Fruit fly (Drosophila melanogaster) whole organism, embryonic: Measurements from ENCODE around the gene CG13386.

Experiments
- CG10959 ChIP-seq: fragments of 200-800 bp; sonication (Bioruptor generic); IDR thresholded peaks from 2 replicates; pipeline ENCODE4 v1.3.6; 2022; ENCODE audit warnings: missing biosample characterization, missing genetic modification characterization
- CG11247 ChIP-seq: fragments of 200-800 bp; sonication (Bioruptor generic); IDR thresholded peaks from 2 replicates; pipeline ENCODE4 v1.3.6; 2022; ENCODE audit warnings: missing biosample characterization, missing genetic modification characterization
- CG12236 ChIP-seq: fragments of 200-800 bp; sonication (Bioruptor generic); optimal IDR thresholded peaks from 2 replicates; lab custom pipeline; 2016; ENCODE audit warnings: missing biosample characterization, missing genetic modification characterization
- CG15073 ChIP-seq: fragments of 200-800 bp; sonication (Bioruptor generic); optimal IDR thresholded peaks from 2 replicates; lab custom pipeline; 2016; ENCODE audit warnings: missing biosample characterization, missing genetic modification characterization
- CG1602 ChIP-seq: fragments of 200-800 bp; sonication (Bioruptor generic); optimal IDR thresholded peaks from 3 replicates; lab custom pipeline; 2016; ENCODE audit warnings: missing biosample characterization, missing genetic modification characterization
- CG17612 ChIP-seq: fragments of 200-800 bp; sonication (Bioruptor generic); IDR thresholded peaks from 2 replicates; pipeline ENCODE4 v1.3.6; 2022; ENCODE audit warnings: missing biosample characterization, missing genetic modification characterization
- CG18476 ChIP-seq: fragments of 200-800 bp; sonication (Bioruptor generic); optimal IDR thresholded peaks from 2 replicates; lab custom pipeline; 2016; ENCODE audit warnings: missing biosample characterization, mild to moderate bottlenecking, missing genetic modification characterization
- CG2202 ChIP-seq: fragments of 200-800 bp; sonication (Bioruptor generic); optimal IDR thresholded peaks from 2 replicates; lab custom pipeline; 2018; ENCODE audit warnings: missing biosample characterization, mild to moderate bottlenecking, missing genetic modification characterization
- CG3163 ChIP-seq: fragments of 200-800 bp; sonication (Bioruptor generic); optimal IDR thresholded peaks from 3 replicates; lab custom pipeline; 2016; ENCODE audit warnings: missing biosample characterization, missing genetic modification characterization
- CG32772 ChIP-seq: fragments of 200-800 bp; sonication (Bioruptor generic); IDR thresholded peaks from 2 replicates; pipeline ENCODE4 v1.3.6; 2022; ENCODE audit warnings: missing biosample characterization, missing genetic modification characterization
- CG3281 ChIP-seq: fragments of 200-800 bp; sonication (Bioruptor generic); optimal IDR thresholded peaks from 3 replicates; lab custom pipeline; 2017; ENCODE audit warnings: missing biosample characterization, mild to moderate bottlenecking, missing genetic modification characterization
- CG33213 ChIP-seq: fragments of 200-800 bp; sonication (Bioruptor generic); optimal IDR thresholded peaks from 3 replicates; lab custom pipeline; 2016; ENCODE audit warnings: missing biosample characterization, missing genetic modification characterization
- CG3838 ChIP-seq: fragments of 200-800 bp; sonication (Bioruptor generic); optimal IDR thresholded peaks from 3 replicates; lab custom pipeline; 2016; ENCODE audit warnings: missing biosample characterization, missing genetic modification characterization
- CG3847 ChIP-seq: fragments of 200-800 bp; sonication (Bioruptor generic); IDR thresholded peaks from 2 replicates; pipeline ENCODE4 v1.3.6; 2022; ENCODE audit warnings: missing biosample characterization, missing genetic modification characterization
- CG4328 ChIP-seq: fragments of 200-800 bp; sonication (Bioruptor generic); optimal IDR thresholded peaks from 3 replicates; lab custom pipeline; 2017; ENCODE audit warnings: missing biosample characterization, missing genetic modification reagents, missing genetic modification characterization
- CG6683 ChIP-seq: fragments of 200-800 bp; sonication (Bioruptor generic); optimal IDR thresholded peaks from 2 replicates; lab custom pipeline; 2017; ENCODE audit warnings: missing biosample characterization, mild to moderate bottlenecking, missing genetic modification characterization, missing genetic modification reagents
- CG6765 ChIP-seq: fragments of 200-800 bp; sonication (Bioruptor generic); optimal IDR thresholded peaks from 3 replicates; lab custom pipeline; 2017; ENCODE audit warnings: missing biosample characterization, mild to moderate bottlenecking, missing genetic modification characterization
- CG7839 ChIP-seq: fragments of 200-800 bp; sonication (Bioruptor generic); optimal IDR thresholded peaks from 3 replicates; lab custom pipeline; 2018; ENCODE audit warnings: missing biosample characterization, mild to moderate bottlenecking, missing genetic modification characterization, moderate library complexity
- CG8281 ChIP-seq: fragments of 200-800 bp; sonication (Bioruptor generic); optimal IDR thresholded peaks from 2 replicates; lab custom pipeline; 2018; ENCODE audit warnings: missing biosample characterization, mild to moderate bottlenecking, missing genetic modification characterization, moderate library complexity
- CG8765 ChIP-seq: fragments of 200-800 bp; sonication (Bioruptor generic); IDR thresholded peaks from 2 replicates; pipeline ENCODE4 v1.3.6; 2022; ENCODE audit warnings: missing biosample characterization, missing genetic modification characterization
- CG9932 ChIP-seq: fragments of 200-800 bp; sonication (Bioruptor generic); IDR thresholded peaks from 2 replicates; pipeline ENCODE4 v1.3.6; 2022; ENCODE audit warnings: missing biosample characterization, missing genetic modification characterization
- CrebB ChIP-seq: fragments of 200-800 bp; sonication (Bioruptor generic); optimal IDR thresholded peaks from 3 replicates; lab custom pipeline; 2018; ENCODE audit warnings: missing biosample characterization, mild to moderate bottlenecking, missing genetic modification characterization
- D19B ChIP-seq: fragments of 200-800 bp; sonication (Bioruptor generic); optimal IDR thresholded peaks from 2 replicates; lab custom pipeline; 2017; ENCODE audit warnings: missing biosample characterization, mild to moderate bottlenecking, missing genetic modification characterization
- Dad ChIP-seq: fragments of 200-800 bp; sonication (Bioruptor generic); optimal IDR thresholded peaks from 3 replicates; lab custom pipeline; 2016; ENCODE audit warnings: missing biosample characterization, missing genetic modification characterization
- Elba2 ChIP-seq: fragments of 200-800 bp; sonication (Bioruptor generic); optimal IDR thresholded peaks from 3 replicates; lab custom pipeline; 2016; ENCODE audit warnings: missing biosample characterization, missing genetic modification characterization
- HHEX ChIP-seq: fragments of 200-800 bp; sonication (Bioruptor generic); optimal IDR thresholded peaks from 3 replicates; lab custom pipeline; 2017; ENCODE audit warnings: missing biosample characterization, mild to moderate bottlenecking, missing genetic modification characterization, missing genetic modification reagents
- Jarid2 ChIP-seq: fragments of 200-800 bp; sonication (Bioruptor generic); optimal IDR thresholded peaks from 3 replicates; lab custom pipeline; 2017; ENCODE audit warnings: mild to moderate bottlenecking, missing biosample characterization, missing genetic modification reagents, missing genetic modification characterization
- Lim3 ChIP-seq: fragments of 200-800 bp; sonication (Bioruptor generic); IDR thresholded peaks from 2 replicates; pipeline ENCODE4 v1.3.6; 2022; ENCODE audit warnings: missing biosample characterization, missing genetic modification characterization
- MESR4 ChIP-seq: fragments of 200-800 bp; sonication (Bioruptor generic); optimal IDR thresholded peaks from 2 replicates; lab custom pipeline; 2018; ENCODE audit warnings: missing biosample characterization, mild to moderate bottlenecking, missing genetic modification characterization, moderate library complexity
- Max ChIP-seq: fragments of 200-800 bp; sonication (Bioruptor generic); optimal IDR thresholded peaks from 2 replicates; lab custom pipeline; 2016; ENCODE audit warnings: missing biosample characterization, mild to moderate bottlenecking, missing genetic modification characterization
- Myb ChIP-seq: fragments of 200-800 bp; sonication (Bioruptor generic); optimal IDR thresholded peaks from 2 replicates; lab custom pipeline; 2016; ENCODE audit warnings: missing biosample characterization, missing genetic modification characterization
- Ptx1 ChIP-seq: fragments of 200-800 bp; sonication (Bioruptor generic); IDR thresholded peaks from 2 replicates; pipeline ENCODE4 v1.3.6; 2022; ENCODE audit warnings: missing biosample characterization, missing genetic modification characterization
- Ravus ChIP-seq: fragments of 200-800 bp; sonication (Bioruptor generic); IDR thresholded peaks from 2 replicates; pipeline ENCODE4 v1.3.6; 2022; ENCODE audit warnings: missing biosample characterization, missing genetic modification characterization
- Side ChIP-seq: fragments of 200-800 bp; sonication (Bioruptor generic); optimal IDR thresholded peaks from 2 replicates; lab custom pipeline; 2016; ENCODE audit warnings: missing biosample characterization, missing genetic modification characterization
- Ssrp ChIP-seq: fragments of 200-800 bp; sonication (Bioruptor generic); optimal IDR thresholded peaks from 2 replicates; lab custom pipeline; 2018; ENCODE audit warnings: missing biosample characterization, mild to moderate bottlenecking, missing genetic modification characterization, moderate library complexity
- Xrp1 ChIP-seq: fragments of 200-800 bp; sonication (Bioruptor generic); IDR thresholded peaks from 2 replicates; pipeline ENCODE4 v1.3.6; 2022; ENCODE audit warnings: missing biosample characterization, missing genetic modification characterization
- aop ChIP-seq: fragments of 200-800 bp; sonication (Bioruptor generic); IDR thresholded peaks from 2 replicates; pipeline ENCODE4 v1.3.6; 2022; ENCODE audit warnings: missing biosample characterization, missing genetic modification characterization
- bsh ChIP-seq, 2 experiments: fragments of 200-800 bp; sonication (Bioruptor generic); optimal IDR thresholded peaks; 2 replicates each; lab custom pipeline; 2017 to 2018; ENCODE audit warnings: mild to moderate bottlenecking in 2 of 2, missing biosample characterization in 2 of 2, missing genetic modification characterization in 2 of 2, moderate library complexity in 1 of 2
- crp ChIP-seq, 2 experiments: fragments of 200-800 bp; sonication (Bioruptor generic); optimal IDR thresholded peaks; 2 replicates in 1 of 2; 3 replicates in 1 of 2; lab custom pipeline; 2017; ENCODE audit warnings: missing biosample characterization in 2 of 2, missing genetic modification characterization in 2 of 2, mild to moderate bottlenecking in 1 of 2, moderate library complexity in 1 of 2
- dm ChIP-seq: fragments of 200-800 bp; sonication (Bioruptor generic); optimal IDR thresholded peaks from 3 replicates; lab custom pipeline; 2016; ENCODE audit warnings: missing biosample characterization, missing genetic modification characterization
- fd96Cb ChIP-seq: fragments of 200-800 bp; sonication (Bioruptor generic); optimal IDR thresholded peaks from 2 replicates; lab custom pipeline; 2018; ENCODE audit warnings: missing biosample characterization, mild to moderate bottlenecking, missing genetic modification characterization, moderate library complexity
- gt ChIP-seq: fragments of 200-800 bp; sonication (Bioruptor generic); IDR thresholded peaks from 2 replicates; pipeline ENCODE4 v1.3.6; 2022; ENCODE audit warnings: missing biosample characterization, missing genetic modification characterization
- her ChIP-seq: fragments of 200-800 bp; sonication (Bioruptor generic); optimal IDR thresholded peaks from 2 replicates; lab custom pipeline; 2016; ENCODE audit warnings: missing biosample characterization, missing genetic modification characterization
- lilli ChIP-seq: fragments of 200-800 bp; sonication (Bioruptor generic); optimal IDR thresholded peaks from 3 replicates; lab custom pipeline; 2016; ENCODE audit warnings: missing biosample characterization, missing genetic modification characterization
- lola ChIP-seq, 3 experiments: fragments of >200 bp in 2 of 3; fragments of 200-800 bp in 1 of 3; sonication (Bioruptor generic) in 1 of 3; optimal IDR thresholded peaks; 2 replicates each; lab custom pipeline; 2017 to 2019; ENCODE audit warnings: missing biosample characterization in 3 of 3, missing genetic modification characterization in 3 of 3, mild to moderate bottlenecking in 1 of 3, moderate library complexity in 1 of 3
- repo ChIP-seq: fragments of 200-800 bp; sonication (Bioruptor generic); optimal IDR thresholded peaks from 2 replicates; lab custom pipeline; 2016; ENCODE audit warnings: missing biosample characterization, missing genetic modification characterization
- sc ChIP-seq, 3 experiments: fragments of >200 bp in 2 of 3; fragments of 200-800 bp in 1 of 3; sonication (Bioruptor generic) in 1 of 3; optimal IDR thresholded peaks; 2 replicates in 2 of 3; 3 replicates in 1 of 3; lab custom pipeline; 2017; ENCODE audit warnings: mild to moderate bottlenecking in 1 of 3, missing biosample characterization in 1 of 3, missing genetic modification characterization in 1 of 3, missing genetic modification reagents in 1 of 3
- sd ChIP-seq: fragments of 200-800 bp; sonication (Bioruptor generic); optimal IDR thresholded peaks from 3 replicates; lab custom pipeline; 2018; ENCODE audit warnings: missing biosample characterization, mild to moderate bottlenecking, missing genetic modification characterization, moderate library complexity
- ttk ChIP-seq: fragments of 200-800 bp; sonication (Bioruptor generic); IDR thresholded peaks from 2 replicates; pipeline ENCODE4 v2.1.2; 2022; ENCODE audit warnings: missing biosample characterization, missing genetic modification characterization
- usp ChIP-seq: fragments of >200 bp; optimal IDR thresholded peaks from 2 replicates; lab custom pipeline; 2017; ENCODE audit warnings: missing biosample characterization, missing genetic modification characterization

Gene CG13386

DNA sequence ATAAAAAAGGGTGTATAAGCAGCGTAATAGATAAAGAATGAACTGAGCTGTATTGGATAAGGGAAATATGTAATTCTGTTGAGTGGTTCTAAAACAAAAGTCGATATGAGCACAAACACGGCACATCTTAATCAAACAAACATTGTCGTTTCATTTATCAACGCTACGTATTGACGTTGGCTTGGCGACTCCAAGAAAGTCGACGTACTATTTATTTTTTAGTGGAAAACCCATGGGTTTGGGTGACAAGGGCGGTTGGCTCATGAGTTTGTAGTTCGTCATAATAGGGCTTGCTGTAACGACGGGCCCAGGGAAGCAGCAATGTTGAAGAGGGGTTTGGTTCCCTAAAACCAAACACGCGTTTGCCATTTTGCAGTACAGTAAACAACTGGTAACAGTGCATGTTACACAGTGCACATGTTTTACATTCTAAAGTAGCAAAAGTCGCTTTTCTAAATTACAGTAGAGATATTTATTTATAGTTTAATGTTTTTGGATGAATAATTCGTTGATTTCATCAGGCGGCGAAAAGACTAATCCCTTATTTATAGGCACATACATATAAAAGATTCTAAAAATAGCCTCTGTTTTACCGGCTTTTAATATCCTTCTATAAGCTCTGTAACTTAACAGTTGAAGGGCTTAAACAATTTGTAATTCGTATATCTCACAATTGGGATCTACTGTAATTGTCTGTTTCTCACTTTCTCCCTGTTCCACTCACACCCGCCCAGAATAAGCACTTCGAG is 37.4 kb upstream of the CG13386 start (continued):
- TF ChIP-seq gt (no peak), CG8765 (GFP tag; lab: Robert Waterston, UW) (no peak), Elba2 (GFP tag; lab: Kevin White, UChicago) (no peak), CG1602 (GFP tag; lab: Kevin White, UChicago) (peak; percentile 19), Max (GFP tag; lab: Kevin White, UChicago) (peak; percentile 6), CG11247 (GFP tag; lab: Robert Waterston, UW) (no peak), CG10959 (GFP tag; lab: Robert Waterston, UW) (no peak), CG32772 (GFP tag; lab: Robert Waterston, UW) (no peak), Ssrp (peak; percentile 17), D19B (GFP tag; lab: Kevin White, UChicago) (no peak), CG7839 (tag; lab: Kevin White, UChicago) (no peak), CG3281 (GFP tag; lab: Kevin White, UChicago) (peak; percentile 39), Dad (GFP tag; lab: Kevin White, UChicago) (no peak), usp (GFP tag; lab: Kevin White, UChicago) (no peak), Jarid2 (GFP tag; lab: Kevin White, UChicago) (no peak), Ravus (GFP tag; lab: Robert Waterston, UW) (no peak), ttk (GFP tag; lab: Robert Waterston, UW) (no peak), CG12236 (GFP tag; lab: Kevin White, UChicago) (no peak), crp (GFP tag; optimal IDR thresholded peaks at IDR 0.05; lab: Kevin White, UChicago) (no peak), bsh (GFP tag; optimal IDR thresholded peaks at IDR 0.05; lab: Kevin White, UChicago) (no peak), aop (GFP tag; lab: Robert Waterston, UW) (no peak), CG8281 (tag; lab: Kevin White, UChicago) (no peak), lola (GFP tag; optimal IDR thresholded peaks at IDR 0.05; lab: Kevin White, UChicago) (no peak), Side (no peak), sd (no peak), CG3838 (GFP tag; lab: Kevin White, UChicago) (no peak), CG15073 (GFP tag; lab: Kevin White, UChicago) (no peak), CG4328 (GFP tag; lab: Kevin White, UChicago) (peak; percentile 1), fd96Cb (tag; lab: Kevin White, UChicago) (peak; percentile 27), Lim3 (GFP tag; lab: Robert Waterston, UW) (no peak), CG17612 (GFP tag; lab: Robert Waterston, UW) (no peak), her (no peak), CG9932 (no peak), HHEX (GFP tag; lab: Kevin White, UChicago) (no peak), CG3163 (GFP tag; lab: Kevin White, UChicago) (no peak), repo (GFP tag; lab: Kevin White, UChicago) (no peak), CG2202 (tag; lab: Kevin White, UChicago) (no peak), lilli (GFP tag; lab: Kevin White, UChicago) (no peak), CrebB (tag; lab: Kevin White, UChicago) (no peak), Xrp1 (no peak), CG6683 (GFP tag; lab: Kevin White, UChicago) (no peak), dm (no peak), Myb (no peak), CG3847 (no peak), Ptx1 (GFP tag; lab: Robert Waterston, UW) (no peak), CG33213 (GFP tag; lab: Kevin White, UChicago) (no peak), CG18476 (GFP tag; lab: Kevin White, UChicago) (no peak), CG6765 (GFP tag; lab: Kevin White, UChicago) (no peak), sc (optimal IDR thresholded peaks at IDR 0.05; lab: Kevin White, UChicago) (no peak), sc (GFP tag; optimal IDR thresholded peaks at IDR 0.05; lab: Kevin White, UChicago) (no peak), MESR4 (no peak)
